Fruit fly (Drosophila melanogaster) ovary, adult (tissue): Measurements from ENCODE around the gene gogo.

ENCODE experiments used
- CG17801 ChIP-seq: fragments of 200-800 bp; optimal IDR thresholded peaks from 2 replicates; lab custom pipeline; 2019; ENCODE audit warnings: missing biosample characterization, mild to moderate bottlenecking, missing genetic modification characterization, moderate library complexity; ENCODE audit not compliant: partially characterized antibody

The gogo gene

dm6 chr3L:20295095-20295494, at the start of gene gogo:
Gene gogo, minus strand, starts transcription at chr3L:20295133.
- TF ChIP-seq CG17801 (GFP tag; lab: Kevin White, UChicago), result no peak

- no peak for TF ChIP-seq CG17801 (GFP tag; lab: Kevin White, UChicago)
Observed at dm6 chr3L:20342334-20342733, 47.4 kb upstream of the gogo start, which contains the start of gene Spn77Bc. Gene Spn77Bc, plus strand, starts transcription at chr3L:20342634.

- TF ChIP-seq CG17801 (GFP tag; lab: Kevin White, UChicago), result no peak
Observed at dm6 chr3L:20320652-20321051, 25.7 kb upstream of the gogo start, which contains the start of gene Spn77Bb. Gene Spn77Bb, plus strand, starts transcription at chr3L:20320952.

DNA sequence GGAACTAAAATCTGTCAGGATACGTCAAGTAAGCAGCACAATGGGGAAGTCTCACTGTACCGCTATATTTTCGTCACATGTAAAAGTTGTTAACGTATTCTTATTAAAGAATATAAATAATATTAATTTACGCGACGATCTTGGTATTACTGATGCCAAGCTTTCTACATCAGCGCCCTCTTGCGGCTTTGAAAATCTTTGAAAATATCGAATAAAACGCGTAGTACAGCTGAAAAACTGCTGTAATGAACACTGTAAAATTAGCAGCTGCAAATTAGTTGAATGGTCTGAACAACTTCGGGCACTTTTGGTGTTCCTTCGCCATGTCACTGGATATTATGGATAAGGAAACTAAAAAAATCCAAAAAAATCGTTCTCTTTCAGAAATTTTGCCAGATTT, 25.1 kb upstream of the gogo start:
- no peak for TF ChIP-seq CG17801 (GFP tag; lab: Kevin White, UChicago)

DNA sequence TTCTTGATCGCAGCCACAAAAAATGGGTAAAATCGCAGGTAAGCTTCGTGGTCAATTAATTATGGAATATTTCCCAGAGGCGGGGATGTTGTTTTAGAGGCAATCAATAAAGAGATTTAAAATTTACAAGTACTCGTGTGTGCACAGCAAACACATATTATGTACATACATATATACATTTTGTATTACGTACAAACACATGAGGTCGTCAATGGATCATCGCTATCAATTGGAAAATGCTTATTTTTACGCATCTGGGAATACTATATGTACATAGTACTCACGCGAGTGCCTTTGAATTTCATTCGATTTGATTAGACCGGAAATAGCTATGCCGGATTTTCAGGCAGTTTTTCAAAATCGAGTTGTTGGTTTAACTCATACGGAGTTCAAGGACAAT, 22.8 kb upstream of the gogo start:
- no peak for TF ChIP-seq CG17801 (GFP tag; lab: Kevin White, UChicago)

DNA sequence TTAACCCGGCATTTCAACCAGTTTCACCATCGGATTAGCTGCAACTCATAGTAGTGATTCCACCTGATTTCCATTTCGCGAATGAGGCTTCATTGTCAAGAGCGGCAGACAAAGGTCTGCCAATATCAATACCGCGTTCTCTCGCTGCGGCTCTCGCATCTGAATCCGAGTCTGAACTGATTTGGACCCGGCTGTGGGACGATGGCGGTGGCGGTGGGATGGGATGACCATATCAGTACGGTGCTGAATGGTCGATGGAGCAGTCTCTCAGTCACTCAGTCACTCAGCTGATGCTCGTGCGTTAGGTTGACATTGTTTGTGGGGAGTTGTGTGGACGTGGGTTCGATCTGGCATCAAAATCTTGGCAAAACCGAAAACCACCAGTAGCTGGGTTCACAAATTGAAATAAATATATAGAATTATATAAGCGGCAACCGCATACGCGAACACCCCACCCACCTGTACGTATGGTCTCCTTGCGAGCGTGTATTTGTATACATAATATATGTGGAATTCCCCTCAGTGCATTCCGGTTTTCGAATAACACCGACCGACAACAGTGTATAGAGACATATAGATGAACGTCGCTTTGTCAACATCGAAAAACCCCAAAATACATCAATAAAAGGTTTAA, 22.1 kb upstream of the gogo start, which contains the start of gene Spn77Ba:
Gene Spn77Ba (plus strand): TSS at position 235 of the 634 bp plus-strand sequence.
- TF ChIP-seq CG17801 (GFP tag; lab: Kevin White, UChicago), result no peak

DNA sequence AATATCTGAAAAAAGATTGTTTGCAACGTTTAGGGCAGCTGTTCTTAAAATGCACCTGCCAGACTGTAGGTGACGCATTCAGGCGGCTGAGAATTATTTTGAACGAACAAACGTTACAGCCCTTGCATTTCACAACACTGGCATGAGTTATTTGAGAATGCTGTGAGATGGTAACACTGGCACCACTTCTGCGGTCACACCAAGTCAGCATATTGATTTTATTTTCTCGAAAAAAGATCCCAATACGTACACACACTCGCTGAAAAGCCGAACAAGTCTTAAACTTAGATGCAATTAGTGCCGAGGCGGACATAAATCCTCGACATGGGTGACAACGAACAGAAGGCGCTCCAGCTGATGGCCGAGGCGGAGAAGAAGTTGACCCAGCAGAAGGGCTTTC, 18.5 kb upstream of the gogo start, which contains the start of gene alphaSnap:
Gene alphaSnap (plus strand): TSS at position 164 of the 400 bp plus-strand sequence.
- peak; percentile 63 for TF ChIP-seq CG17801 (GFP tag; lab: Kevin White, UChicago)

dm6 chr3L:20309758-20310733, 15.1 kb upstream of the gogo start:
- peak; percentile 20 for TF ChIP-seq CG17801 (GFP tag; lab: Kevin White, UChicago)

- no peak for TF ChIP-seq CG17801 (GFP tag; lab: Kevin White, UChicago)
Observed at dm6 chr3L:20309354-20309753, 14.4 kb upstream of the gogo start, which contains the start of gene polo. Gene polo, plus strand, starts transcription at chr3L:20309654.

- no peak for TF ChIP-seq CG17801 (GFP tag; lab: Kevin White, UChicago)
Observed at dm6 chr3L:20306142-20306541, 11.2 kb upstream of the gogo start, which contains the start of gene CG32225. Gene CG32225, minus strand, starts transcription at chr3L:20306283.

DNA sequence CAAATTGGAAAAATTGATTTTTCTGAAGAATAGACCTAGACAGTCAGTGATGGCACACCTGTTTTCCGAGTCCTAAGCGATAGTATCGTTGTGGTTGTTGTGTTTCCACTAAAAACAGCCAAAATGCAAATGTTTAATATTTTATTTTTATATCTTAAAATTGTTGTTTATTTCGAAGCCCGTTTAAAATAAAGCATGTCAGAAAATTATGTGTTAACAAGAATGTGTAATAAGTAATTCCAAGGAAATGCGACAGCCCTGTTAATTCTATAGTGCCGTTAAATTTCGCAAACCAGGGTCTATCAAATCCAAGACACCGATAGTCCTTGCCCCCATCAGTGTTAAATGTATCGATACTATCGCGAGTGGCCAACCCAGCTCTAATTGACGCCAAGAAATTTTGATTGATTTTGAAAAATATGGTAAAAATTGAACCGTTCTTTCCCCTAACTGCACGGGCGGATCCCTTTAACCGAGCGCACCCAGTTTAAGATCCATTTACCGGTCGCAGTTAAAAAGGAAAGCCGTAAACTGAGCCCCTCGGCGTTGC, 7.2 kb upstream of the gogo start, which contains the start of gene Pex23:
Gene Pex23 (minus strand): TSS at position 61 of the 550 bp plus-strand sequence.
- peak; percentile 80 for TF ChIP-seq CG17801 (GFP tag; lab: Kevin White, UChicago)

DNA sequence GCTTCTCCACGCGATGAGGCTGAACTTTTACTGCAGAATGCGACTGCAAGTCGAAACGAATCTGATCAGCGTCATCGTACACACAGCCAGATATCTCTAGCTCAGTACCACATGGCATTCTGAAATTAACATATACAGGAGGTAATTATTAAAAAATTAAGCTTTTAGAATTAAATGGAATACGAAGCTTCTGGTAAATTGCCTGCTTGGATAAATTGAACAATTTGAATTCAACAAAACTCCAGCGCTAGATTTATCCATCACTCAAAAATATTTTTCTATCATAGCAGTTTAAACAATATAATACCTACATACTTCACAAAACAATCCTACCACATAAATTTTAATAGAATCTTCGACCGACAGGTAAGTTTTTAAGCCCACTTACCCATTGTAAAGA, 4.2 kb upstream of the gogo start, which contains the start of gene SCCRO4:
Gene SCCRO4 (plus strand): TSS at position 301 of the 400 bp plus-strand sequence.
- TF ChIP-seq CG17801 (GFP tag; lab: Kevin White, UChicago), result no peak

DNA sequence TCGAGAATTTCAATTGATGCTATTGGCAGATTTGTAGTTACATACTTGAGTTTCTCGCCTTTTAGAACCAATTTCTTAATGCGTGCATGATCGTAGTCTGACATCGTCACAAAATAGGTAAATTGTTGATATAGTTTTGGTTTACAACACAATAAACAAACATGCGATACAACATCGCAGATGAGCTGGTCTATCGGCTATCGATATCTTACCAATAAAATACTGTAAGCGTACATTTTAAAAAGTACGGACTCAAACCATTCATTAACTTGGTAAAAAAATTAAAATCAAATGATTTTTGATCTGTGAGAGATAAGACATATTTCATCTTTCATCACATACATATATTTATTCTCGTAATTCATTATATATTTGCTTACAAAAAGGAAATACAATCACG, 1.9 kb upstream of the gogo start, which contains the start of gene FRG1:
Gene FRG1 (minus strand): TSS at position 175 of the 400 bp plus-strand sequence.
- TF ChIP-seq CG17801 (GFP tag; lab: Kevin White, UChicago), result no peak

- no peak for TF ChIP-seq CG17801 (GFP tag; lab: Kevin White, UChicago)
Observed at dm6 chr3L:20287046-20287445, 7.9 kb downstream of the gogo start.
